Fruit fly (Drosophila melanogaster) whole organism: Measurements from ENCODE around the gene CG16775.
"Not testable (repeated sequence)": the region's sequence is repeated elsewhere in the genome, so short reads cannot be mapped to it uniquely, and the experiment has no call there.

Source experiments
- CG8478 ChIP-seq: fragments of >200 bp; optimal IDR thresholded peaks from 2 replicates; lab custom pipeline; 2018; ENCODE audit warnings: inconsistent platforms
- Dll ChIP-seq: fragments of >200 bp; optimal IDR thresholded peaks from 2 replicates; lab custom pipeline; 2017
- EcR ChIP-seq, 2 experiments: fragments of >200 bp; optimal IDR thresholded peaks; 2 replicates each; lab custom pipeline; 2017; ENCODE audit warnings: missing biosample characterization in 2 of 2, missing genetic modification characterization in 2 of 2, missing genetic modification reagents in 2 of 2
- pan ChIP-seq: fragments of >200 bp; optimal IDR thresholded peaks from 2 replicates; lab custom pipeline; 2017
- psq ChIP-seq: fragments of >200 bp; optimal IDR thresholded peaks from 2 replicates; lab custom pipeline; 2017
- usp ChIP-seq: fragments of >200 bp; optimal IDR thresholded peaks from 2 replicates; lab custom pipeline; 2017; ENCODE audit warnings: missing biosample characterization, missing genetic modification characterization, mixed read lengths

The CG16775 gene

DNA sequence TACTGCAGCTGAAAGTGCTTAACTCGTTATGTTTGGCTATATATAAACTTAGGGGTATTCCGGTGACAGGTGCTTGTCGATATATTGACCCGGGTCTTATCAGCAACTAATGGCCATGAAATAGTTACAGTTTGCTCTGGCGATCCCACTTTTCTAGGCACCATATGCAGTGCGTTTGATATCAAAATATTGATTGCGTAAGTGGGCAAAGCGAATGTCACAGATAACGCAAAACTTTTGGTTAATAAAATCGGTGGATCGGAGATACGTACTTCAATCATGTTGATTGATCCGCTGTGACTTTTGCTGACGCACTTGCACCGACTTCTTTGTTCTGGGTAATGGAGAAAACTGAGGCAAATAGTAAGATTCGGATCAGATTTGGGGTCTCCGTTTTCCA is 18.1 kb upstream of the CG16775 start:
- TF ChIP-seq pan = no peak
- TF ChIP-seq Dll = no peak
- TF ChIP-seq psq (lab: Kevin White, UChicago) = no peak
- no peak for TF ChIP-seq EcR (GFP tag; optimal IDR thresholded peaks at IDR 0.05; lab: Kevin White, UChicago)

DNA sequence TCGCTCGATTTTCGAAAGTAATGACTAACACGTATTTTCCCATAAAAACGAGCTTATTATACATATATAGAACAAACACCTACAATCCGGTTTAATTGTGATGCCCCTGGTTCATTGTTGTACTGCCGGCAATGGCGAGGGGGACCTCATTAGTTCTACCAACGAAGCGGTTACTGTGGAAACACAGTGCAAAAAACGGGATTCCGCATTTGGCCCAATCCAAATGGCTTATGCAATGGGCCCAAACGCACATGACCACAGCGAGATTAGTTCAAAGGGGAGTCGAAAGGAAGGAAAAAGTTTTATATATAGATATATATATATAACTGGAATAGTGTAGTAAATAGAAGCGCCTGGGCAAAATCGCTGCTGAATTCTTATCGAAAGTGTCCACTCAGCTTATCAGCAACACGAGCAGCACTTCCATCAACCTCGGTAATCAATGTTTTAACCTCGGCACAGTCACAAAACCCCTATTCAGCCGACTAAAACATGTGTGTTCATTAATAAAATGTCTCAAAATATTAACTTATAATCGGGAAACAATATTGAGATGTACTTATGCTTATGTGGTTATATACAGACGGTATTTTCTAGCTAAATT is 17.5 kb upstream of the CG16775 start:
- no peak for TF ChIP-seq CG8478
- no peak for TF ChIP-seq usp (GFP tag; lab: Kevin White, UChicago)
- no peak for TF ChIP-seq EcR (GFP tag; optimal IDR thresholded peaks at IDR 0.05; lab: Kevin White, UChicago)
- TF ChIP-seq Dll = no peak

DNA sequence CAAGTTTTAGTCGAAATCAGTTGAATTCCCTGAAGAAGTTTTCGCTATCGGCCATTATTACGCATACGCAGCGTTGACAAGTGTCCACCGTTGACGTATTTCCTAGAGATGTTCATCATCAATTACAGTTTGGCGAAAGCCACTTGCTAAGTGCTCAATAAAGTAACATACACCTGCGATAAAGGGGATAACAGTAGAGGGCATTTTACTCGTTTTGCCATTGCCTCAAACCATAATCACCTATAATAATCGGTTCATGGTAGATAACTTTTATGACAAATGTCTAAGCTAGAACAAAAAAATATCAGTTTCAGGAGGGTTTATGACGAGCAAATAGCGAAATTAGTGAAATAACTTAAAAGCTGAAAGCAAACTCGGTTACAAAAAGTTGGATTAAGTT is 16.2 kb upstream of the CG16775 start:
- TF ChIP-seq EcR (GFP tag; optimal IDR thresholded peaks at IDR 0.05; lab: Kevin White, UChicago) (no peak), pan (no peak), usp (GFP tag; lab: Kevin White, UChicago) (no peak), psq (lab: Kevin White, UChicago) (no peak)

DNA sequence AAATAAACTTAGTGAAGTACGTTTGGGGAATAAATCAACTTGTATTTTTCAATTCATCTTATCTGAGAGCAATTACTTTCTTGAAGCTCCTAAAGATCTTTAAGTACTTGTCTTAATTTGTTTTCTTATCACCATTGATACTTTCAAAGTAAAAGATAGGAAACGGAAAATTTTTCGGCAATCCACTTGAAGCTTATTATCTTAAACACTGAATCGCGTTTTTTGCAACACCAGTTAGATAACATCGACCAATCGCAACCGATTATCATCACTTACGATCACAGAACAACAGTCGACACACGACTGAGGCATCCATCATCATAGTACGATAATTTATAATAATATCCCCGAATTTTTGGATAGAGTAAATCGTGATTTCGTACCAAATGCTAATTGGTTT is 15.7 kb upstream of the CG16775 start:
- TF ChIP-seq usp (GFP tag; lab: Kevin White, UChicago) = no peak
- no peak for TF ChIP-seq psq (lab: Kevin White, UChicago)
- TF ChIP-seq Dll = no peak
- no peak for TF ChIP-seq EcR (GFP tag; optimal IDR thresholded peaks at IDR 0.05; lab: Kevin White, UChicago)

DNA sequence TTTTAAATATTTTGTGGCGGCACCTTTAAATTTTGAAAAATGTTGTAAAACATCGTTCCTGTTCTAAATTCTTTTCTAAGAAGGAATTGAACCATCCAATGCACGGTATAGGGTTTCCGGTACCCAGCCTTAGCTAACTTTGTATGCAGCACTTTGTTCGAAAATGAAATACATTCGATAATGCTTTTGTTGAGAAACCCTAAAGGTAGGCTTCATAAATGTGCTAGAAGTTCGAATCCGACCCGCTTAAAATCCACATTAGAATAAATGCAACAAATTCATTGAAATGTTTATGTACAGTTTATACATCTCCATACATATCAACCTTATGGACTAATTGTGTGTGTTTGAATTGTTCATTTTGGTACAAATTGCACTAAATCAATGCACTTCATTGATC is 12.2 kb upstream of the CG16775 start:
- no peak for TF ChIP-seq usp (GFP tag; lab: Kevin White, UChicago)
- TF ChIP-seq CG8478 = no peak
- no peak for TF ChIP-seq pan
- TF ChIP-seq EcR (GFP tag; optimal IDR thresholded peaks at IDR 0.05; lab: Kevin White, UChicago) = no peak
- TF ChIP-seq Dll = no peak
- no peak for TF ChIP-seq psq (lab: Kevin White, UChicago)

DNA sequence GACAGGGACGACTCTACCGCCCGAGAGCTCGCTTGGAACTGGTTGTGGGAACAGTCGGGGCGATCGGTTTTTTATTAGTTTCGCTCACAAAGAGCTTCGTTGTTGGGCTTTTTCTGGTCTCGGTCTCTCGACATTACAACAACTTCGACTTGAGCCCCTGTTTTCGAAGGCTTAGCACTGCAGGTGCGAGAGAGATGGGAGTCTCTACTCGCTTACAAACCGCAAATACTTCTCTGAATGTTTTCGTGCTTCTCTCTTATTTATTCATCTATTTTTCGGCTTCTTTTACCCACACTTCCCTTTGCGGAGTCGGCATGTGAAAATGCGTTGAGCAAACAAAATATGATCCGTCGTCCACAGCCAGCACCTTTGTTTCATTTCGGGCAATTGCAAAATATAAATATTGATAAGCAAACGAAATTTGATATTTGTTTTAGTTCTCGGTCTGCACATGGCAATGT is 9.4 kb upstream of the CG16775 start, which contains the start of gene Tsp74F:
TSS of gene Tsp74F (minus strand) at position 48 of the 461 bp plus-strand sequence.
- TF ChIP-seq Dll (no peak), usp (GFP tag; lab: Kevin White, UChicago) (no peak), CG8478 (no peak), psq (lab: Kevin White, UChicago) (no peak), pan (no peak), EcR (GFP tag; optimal IDR thresholded peaks at IDR 0.05; lab: Kevin White, UChicago) (no peak)

DNA sequence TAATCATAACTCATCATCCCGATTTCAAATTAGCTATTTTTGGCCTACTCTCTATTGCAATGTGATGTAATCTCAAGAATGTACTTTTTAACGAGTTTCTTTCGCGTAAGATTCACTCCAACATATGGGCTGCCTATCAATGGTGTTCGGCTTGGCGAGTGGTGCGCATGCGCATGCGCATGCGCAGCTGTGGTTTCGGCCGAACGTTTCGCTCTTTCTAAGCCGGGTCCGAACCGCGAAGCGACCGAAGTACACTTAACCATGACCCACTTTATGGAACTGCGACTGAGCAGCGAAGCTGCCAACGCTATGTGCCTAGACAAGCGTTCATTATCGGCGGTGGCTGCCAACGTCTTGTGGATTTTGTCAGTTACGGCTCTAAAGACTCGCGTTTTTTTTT is 7.2 kb upstream of the CG16775 start:
- no peak for TF ChIP-seq pan
- TF ChIP-seq EcR (GFP tag; optimal IDR thresholded peaks at IDR 0.05; lab: Kevin White, UChicago) = no peak
- TF ChIP-seq usp (GFP tag; lab: Kevin White, UChicago) = no peak
- no peak for TF ChIP-seq psq (lab: Kevin White, UChicago)
- TF ChIP-seq CG8478 = no peak
- no peak for TF ChIP-seq Dll

DNA sequence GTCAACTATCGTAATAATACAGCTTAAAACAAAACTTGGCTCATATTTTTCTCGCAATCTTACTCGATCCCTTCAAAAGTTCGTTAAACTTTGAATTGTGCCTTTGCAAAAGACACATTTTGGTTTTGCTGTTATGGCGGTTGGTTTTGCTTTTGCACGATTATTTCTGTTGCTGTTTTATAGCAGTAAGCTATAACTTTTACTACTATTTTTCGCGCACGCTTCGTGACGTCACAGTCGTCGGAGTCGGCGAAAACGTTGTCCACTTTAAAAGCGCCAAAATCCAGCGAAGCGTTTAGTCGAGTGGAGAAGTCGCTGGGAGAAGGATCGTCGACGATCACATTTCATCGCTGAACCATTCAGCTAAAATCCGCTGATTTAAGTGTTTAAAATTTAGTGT is 948 bp upstream of the CG16775 start, which contains the start of gene CG7402:
TSS of gene CG7402 (plus strand) at position 313 of the 400 bp plus-strand sequence.
- no peak for TF ChIP-seq CG8478
- TF ChIP-seq pan = no peak
- TF ChIP-seq psq (lab: Kevin White, UChicago) = no peak
- no peak for TF ChIP-seq Dll
- no peak for TF ChIP-seq usp (GFP tag; lab: Kevin White, UChicago)
- TF ChIP-seq EcR (GFP tag; optimal IDR thresholded peaks at IDR 0.05; lab: Kevin White, UChicago) = no peak

DNA sequence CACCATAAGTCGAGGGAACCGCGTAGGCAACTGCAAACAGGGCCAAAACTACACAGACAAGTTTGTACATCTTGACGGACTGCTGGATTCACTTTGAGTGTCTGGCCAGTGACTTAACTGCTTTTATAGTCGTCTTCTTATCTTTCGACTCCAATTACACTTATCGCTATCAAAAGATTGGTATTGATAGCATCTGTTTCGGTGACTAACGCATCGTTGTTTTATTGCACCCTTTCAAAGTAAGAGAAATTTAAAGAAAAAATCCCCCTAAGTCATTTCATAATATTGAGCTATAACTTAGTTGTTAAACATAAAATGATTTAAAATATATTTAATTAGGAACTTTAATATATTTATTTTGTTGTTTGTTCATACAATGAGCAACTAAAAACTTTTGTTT is 2.2 kb downstream of the CG16775 start, which contains the start of gene CG5506:
TSS of gene CG5506 (minus strand) at position 101 of the 400 bp plus-strand sequence.
- TF ChIP-seq usp (GFP tag; lab: Kevin White, UChicago) (no peak), pan (no peak), EcR (GFP tag; optimal IDR thresholded peaks at IDR 0.05; lab: Kevin White, UChicago) (no peak), Dll (no peak), CG8478 (no peak), psq (lab: Kevin White, UChicago) (no peak)

DNA sequence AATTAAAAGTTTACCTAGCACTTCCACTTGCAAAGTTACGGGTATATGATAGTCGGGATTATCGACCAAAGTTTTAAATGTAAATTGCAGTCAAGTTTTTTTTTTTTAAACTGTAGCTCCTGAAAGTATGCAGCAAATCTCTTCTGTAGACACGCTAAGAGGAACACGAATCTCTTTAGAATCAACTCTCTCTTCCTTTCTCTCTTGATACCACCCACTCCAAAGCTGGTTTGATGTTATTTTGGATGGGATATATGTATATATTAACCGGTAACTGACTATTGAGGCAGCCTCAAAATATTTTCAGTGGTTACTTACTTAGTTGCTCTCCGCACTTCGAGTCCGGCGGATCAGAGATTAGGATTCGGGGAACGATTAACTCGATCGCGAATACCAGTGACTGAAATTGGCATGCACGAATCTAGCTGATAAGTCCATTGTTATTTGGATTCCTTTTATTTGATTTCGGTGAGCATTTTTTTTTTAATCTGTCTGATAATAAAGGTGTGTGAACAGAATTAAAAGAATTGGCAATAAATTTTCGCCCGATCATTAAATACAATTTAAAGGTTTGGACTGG is 7.6 kb downstream of the CG16775 start, which contains the start of gene CG7408:
TSS of gene CG7408 (plus strand) at position 316 of the 580 bp plus-strand sequence.
- TF ChIP-seq EcR (GFP tag; optimal IDR thresholded peaks at IDR 0.05; lab: Kevin White, UChicago) (no peak), CG8478 (no peak), usp (GFP tag; lab: Kevin White, UChicago) (no peak), Dll (no peak), pan (no peak), psq (lab: Kevin White, UChicago) (no peak)

DNA sequence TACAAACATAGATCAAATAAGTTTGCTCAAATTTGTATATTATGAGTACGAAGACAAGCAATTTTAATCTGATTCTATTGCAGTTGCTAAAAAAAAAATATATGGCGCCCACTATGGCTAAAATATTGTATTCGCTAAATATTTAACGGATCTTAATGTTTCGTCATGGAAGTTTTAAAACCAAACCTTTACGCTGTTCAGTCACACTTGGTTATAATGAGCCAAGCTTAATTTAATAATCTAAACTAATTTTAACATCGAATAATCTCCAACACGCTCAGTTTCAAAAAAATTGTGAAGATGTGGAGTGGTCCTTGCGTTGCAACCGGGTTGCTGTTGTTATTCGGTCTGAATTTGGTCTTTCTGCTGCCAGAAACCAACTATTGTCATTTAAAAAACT is 28.3 kb downstream of the CG16775 start, which contains the start of gene CG34002:
TSS of gene CG34002 (plus strand) at position 301 of the 400 bp plus-strand sequence.
- TF ChIP-seq pan; usp (GFP tag; lab: Kevin White, UChicago); CG8478: not testable (repeated sequence)

DNA sequence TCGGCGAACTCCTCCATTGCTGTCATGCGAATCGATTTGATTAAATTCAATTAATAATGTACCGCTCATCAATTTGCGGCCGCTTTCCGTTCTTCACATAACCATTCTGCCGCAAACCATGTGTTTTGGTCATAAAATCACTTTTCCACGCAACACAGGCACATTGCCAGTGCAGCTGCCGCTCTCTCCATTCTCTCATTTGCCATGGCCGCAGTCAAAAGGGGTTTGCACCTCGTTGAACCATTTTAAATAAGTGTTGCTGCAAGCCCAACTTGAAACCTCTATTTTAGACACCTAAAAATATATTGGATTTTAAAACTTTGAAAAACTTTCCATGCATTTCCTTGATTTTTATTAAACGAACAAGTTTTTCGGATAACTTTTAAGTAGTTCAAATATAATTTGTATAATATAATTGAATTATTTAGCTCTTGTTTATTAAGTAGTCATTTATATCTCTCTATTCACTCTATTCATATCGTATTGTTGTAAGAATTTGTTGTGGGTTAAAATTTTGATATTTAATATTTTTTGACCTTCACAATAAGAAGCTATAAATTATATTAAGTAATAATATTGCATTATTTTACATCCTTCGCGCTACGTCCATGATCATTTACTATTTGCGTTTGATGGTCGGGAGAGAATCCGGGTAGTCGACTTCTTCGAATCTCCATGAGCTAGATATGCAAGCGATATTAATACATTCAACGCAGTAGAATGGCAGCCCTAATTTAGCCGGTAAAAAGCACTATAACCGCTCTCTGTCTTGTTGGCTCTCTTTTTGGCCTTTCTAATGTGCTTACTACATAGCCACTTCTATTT is 29.6 kb downstream of the CG16775 start, which contains the start of gene CG5535:
TSS of gene CG5535 (minus strand) at position 140 of the 825 bp plus-strand sequence.
- no peak for TF ChIP-seq Dll
- TF ChIP-seq usp (GFP tag; lab: Kevin White, UChicago) = no peak
- no peak for TF ChIP-seq EcR (GFP tag; optimal IDR thresholded peaks at IDR 0.05; lab: Kevin White, UChicago)
- no peak for TF ChIP-seq CG8478
